Worm (Caenorhabditis elegans): ENCODE results near the gene pqn-41.

ce11 chrIII:1928741-1929499, 23.2 kb downstream of the pqn-41 start:
- no peak for TF ChIP-seq mep-1 (tag; optimal IDR thresholded peaks at IDR 0.05)
- no peak for TF ChIP-seq lir-3 (tag; optimal IDR thresholded peaks at IDR 0.05; ENCODE audit: poor library complexity)
- TF ChIP-seq ets-5 (GFP tag; IDR thresholded peaks at IDR 0.05): no peak
- TF ChIP-seq ztf-11 (tag; optimal IDR thresholded peaks at IDR 0.05): no peak
- no peak for TF ChIP-seq nhr-237 (tag; optimal IDR thresholded peaks at IDR 0.05)

Data from whole organism, L1 larva.